Worm (Caenorhabditis elegans) whole organism, L3 larva: Measurements from ENCODE around the gene scl-23.
A peak's percentile ranks its signal among the peaks of the same experiment; 100 is the strongest.

ENCODE experiments used
- R02D3.7 ChIP-seq: fragments of 150-350 bp; optimal IDR thresholded peaks from 2 replicates; lab custom pipeline; 2014; ENCODE audit warnings: missing biosample characterization, missing genetic modification characterization
- ZK546.5 ChIP-seq: sonication (generic microtip); optimal IDR thresholded peaks from 2 replicates; lab custom pipeline; 2017; ENCODE audit warnings: missing biosample characterization, missing genetic modification characterization
- aly-2 ChIP-seq: fragments of 150-350 bp; optimal IDR thresholded peaks from 2 replicates; lab custom pipeline; 2014; ENCODE audit warnings: missing biosample characterization, missing genetic modification characterization
- ama-1 ChIP-seq: fragments of 150-350 bp; optimal IDR thresholded peaks from 2 replicates; lab custom pipeline; 2018
- ceh-16 ChIP-seq: sonication (generic microtip); optimal IDR thresholded peaks from 2 replicates; lab custom pipeline; 2017; ENCODE audit warnings: missing biosample characterization, missing genetic modification characterization
- ceh-28 ChIP-seq: fragments of 150-350 bp; optimal IDR thresholded peaks from 2 replicates; lab custom pipeline; 2014; ENCODE audit warnings: missing biosample characterization, missing genetic modification reagents, missing genetic modification characterization
- ceh-82 ChIP-seq: fragments of 150-350 bp; optimal IDR thresholded peaks from 2 replicates; lab custom pipeline; 2014; ENCODE audit warnings: missing biosample characterization, missing genetic modification characterization
- ceh-9 ChIP-seq: sonication (generic microtip); optimal IDR thresholded peaks from 2 replicates; lab custom pipeline; 2018; ENCODE audit warnings: missing biosample characterization, missing genetic modification characterization
- daf-12 ChIP-seq: fragments of 150-350 bp; optimal IDR thresholded peaks from 2 replicates; lab custom pipeline; 2014; ENCODE audit warnings: missing biosample characterization, missing genetic modification reagents, missing genetic modification characterization
- egl-27 ChIP-seq: sonication (generic microtip); optimal IDR thresholded peaks from 4 replicates; lab custom pipeline; 2017; ENCODE audit warnings: missing biosample characterization, missing genetic modification reagents, missing genetic modification characterization
- egl-5 ChIP-seq: fragments of 150-350 bp; optimal IDR thresholded peaks from 2 replicates; lab custom pipeline; 2017; ENCODE audit warnings: missing biosample characterization, missing genetic modification reagents, missing genetic modification characterization, inconsistent platforms
- elt-2 ChIP-seq: sonication (generic microtip); optimal IDR thresholded peaks from 2 replicates; lab custom pipeline; 2016; ENCODE audit warnings: missing genetic modification reagents, mild to moderate bottlenecking, missing genetic modification characterization, missing compliant biosample characterization
- eor-1 ChIP-seq, 2 experiments: fragments of 150-350 bp; optimal IDR thresholded peaks; 2 replicates each; lab custom pipeline; 2014 to 2018; ENCODE audit warnings: missing biosample characterization in 2 of 2, missing genetic modification characterization in 2 of 2
- fkh-10 ChIP-seq: sonication (generic microtip); optimal IDR thresholded peaks from 2 replicates; lab custom pipeline; 2017; ENCODE audit warnings: missing biosample characterization, missing genetic modification reagents, missing genetic modification characterization
- fkh-2 ChIP-seq: fragments of 150-350 bp; optimal IDR thresholded peaks from 2 replicates; lab custom pipeline; 2014; ENCODE audit warnings: missing biosample characterization, missing genetic modification reagents, missing genetic modification characterization
- fos-1 ChIP-seq: fragments of 150-350 bp; optimal IDR thresholded peaks from 2 replicates; lab custom pipeline; 2014; ENCODE audit warnings: missing biosample characterization, missing genetic modification characterization
- hmg-11 ChIP-seq: sonication (generic microtip); optimal IDR thresholded peaks from 2 replicates; lab custom pipeline; 2016; ENCODE audit warnings: missing genetic modification characterization, missing compliant biosample characterization
- jun-1 ChIP-seq: fragments of 150-350 bp; optimal IDR thresholded peaks from 2 replicates; lab custom pipeline; 2014; ENCODE audit warnings: missing biosample characterization, missing genetic modification reagents, missing genetic modification characterization
- lin-39 ChIP-seq: fragments of 150-350 bp; optimal IDR thresholded peaks from 2 replicates; lab custom pipeline; 2018; ENCODE audit warnings: missing biosample characterization, missing genetic modification reagents, missing genetic modification characterization
- mdl-1 ChIP-seq: fragments of 150-350 bp; optimal IDR thresholded peaks from 2 replicates; lab custom pipeline; 2014; ENCODE audit warnings: missing biosample characterization, missing genetic modification characterization
- mml-1 ChIP-seq: fragments of 150-350 bp; sonication (generic microtip); optimal IDR thresholded peaks from 3 replicates; lab custom pipeline; 2014; ENCODE audit warnings: missing biosample characterization, missing genetic modification characterization
- nfya-1 ChIP-seq: sonication (generic microtip); optimal IDR thresholded peaks from 2 replicates; lab custom pipeline; 2017; ENCODE audit warnings: missing genetic modification characterization, mild to moderate bottlenecking, missing compliant biosample characterization, antibody characterized with exemption, moderate library complexity; ENCODE audit not compliant: insufficient read depth
- nhr-11 ChIP-seq: fragments of 150-350 bp; optimal IDR thresholded peaks from 2 replicates; lab custom pipeline; 2014; ENCODE audit warnings: missing biosample characterization, missing genetic modification characterization
- nhr-12 ChIP-seq: fragments of 150-350 bp; optimal IDR thresholded peaks from 2 replicates; lab custom pipeline; 2014; ENCODE audit warnings: missing biosample characterization, missing genetic modification characterization
- nhr-23 ChIP-seq: fragments of 150-350 bp; optimal IDR thresholded peaks from 2 replicates; lab custom pipeline; 2014; ENCODE audit warnings: missing biosample characterization, missing genetic modification reagents, missing genetic modification characterization
- nhr-28 ChIP-seq: fragments of 150-350 bp; optimal IDR thresholded peaks from 2 replicates; lab custom pipeline; 2014; ENCODE audit warnings: missing biosample characterization, missing genetic modification characterization
- nhr-43 ChIP-seq: sonication (generic microtip); optimal IDR thresholded peaks from 2 replicates; lab custom pipeline; 2016; ENCODE audit warnings: mild to moderate bottlenecking, missing genetic modification characterization, missing compliant biosample characterization; ENCODE audit not compliant: poor library complexity, severe bottlenecking
- nhr-67 ChIP-seq: fragments of 150-350 bp; optimal IDR thresholded peaks from 2 replicates; lab custom pipeline; 2014; ENCODE audit warnings: missing biosample characterization, missing genetic modification characterization
- nhr-76 ChIP-seq: fragments of 150-350 bp; sonication (generic microtip); optimal IDR thresholded peaks from 5 replicates; lab custom pipeline; 2014; ENCODE audit warnings: missing biosample characterization, missing genetic modification characterization
- nhr-77 ChIP-seq: fragments of 150-350 bp; optimal IDR thresholded peaks from 2 replicates; lab custom pipeline; 2014; ENCODE audit warnings: missing biosample characterization, missing genetic modification characterization
- pha-4 ChIP-seq: fragments of 150-350 bp; optimal IDR thresholded peaks from 2 replicates; lab custom pipeline; 2014; ENCODE audit warnings: missing biosample characterization, missing genetic modification reagents, missing genetic modification characterization
- pqm-1 ChIP-seq: fragments of 150-350 bp; optimal IDR thresholded peaks from 2 replicates; lab custom pipeline; 2017; ENCODE audit warnings: missing biosample characterization, missing genetic modification characterization, inconsistent platforms
- sea-2 ChIP-seq: fragments of 150-350 bp; sonication (generic microtip); optimal IDR thresholded peaks from 4 replicates; lab custom pipeline; 2014; ENCODE audit warnings: missing biosample characterization, missing genetic modification reagents, missing genetic modification characterization
- snpc-4 ChIP-seq: fragments of 150-350 bp; optimal IDR thresholded peaks from 2 replicates; lab custom pipeline; 2014; ENCODE audit warnings: missing biosample characterization, missing genetic modification characterization
- tbx-2 ChIP-seq: sonication (generic microtip); optimal IDR thresholded peaks from 2 replicates; lab custom pipeline; 2016; ENCODE audit warnings: mild to moderate bottlenecking, missing genetic modification characterization, missing compliant biosample characterization
- unc-62 ChIP-seq: fragments of 150-350 bp; sonication (generic microtip); optimal IDR thresholded peaks from 4 replicates; lab custom pipeline; 2014; ENCODE audit warnings: missing biosample characterization, missing genetic modification reagents, missing genetic modification characterization
- zag-1 ChIP-seq: fragments of 150-350 bp; optimal IDR thresholded peaks from 2 replicates; lab custom pipeline; 2014; ENCODE audit warnings: missing biosample characterization, missing genetic modification characterization
- ztf-11 ChIP-seq: fragments of 150-350 bp; optimal IDR thresholded peaks from 2 replicates; lab custom pipeline; 2014; ENCODE audit warnings: missing biosample characterization, missing genetic modification characterization
- ztf-4 ChIP-seq: fragments of 150-350 bp; optimal IDR thresholded peaks from 2 replicates; lab custom pipeline; 2014; ENCODE audit warnings: missing biosample characterization, missing genetic modification characterization

Gene scl-23

ce11 chrIV:91680-92079 is 1.8 kb upstream of the scl-23 start, which contains the start of gene tpa-1:
Gene tpa-1 (plus strand): TSS chrIV:91980.
- TF ChIP-seq ZK546.5 (tag; lab: Kevin White, UChicago) (no peak), unc-62 (no peak), zag-1 (tag; lab: Kevin White, UChicago) (no peak), nhr-76 (tag; lab: Kevin White, UChicago) (no peak), hmg-11 (no peak), fkh-10 (GFP tag; lab: Kevin White, UChicago) (no peak), fkh-2 (tag; lab: Kevin White, UChicago) (no peak), mml-1 (tag; lab: Kevin White, UChicago) (no peak), nhr-11 (tag; lab: Kevin White, UChicago) (no peak), ztf-4 (no peak), nhr-23 (tag; lab: Kevin White, UChicago) (no peak), ceh-16 (no peak), eor-1 (tag; optimal IDR thresholded peaks at IDR 0.05; lab: Kevin White, UChicago) (no peak), tbx-2 (tag; lab: Kevin White, UChicago) (no peak), elt-2 (no peak), nhr-12 (tag; lab: Kevin White, UChicago) (no peak)

- TF ChIP-seq nhr-67 (tag; lab: Kevin White, UChicago) (no peak), nhr-23 (tag; lab: Kevin White, UChicago) (no peak), ceh-82 (tag; lab: Kevin White, UChicago) (no peak), jun-1 (no peak), lin-39 (tag; lab: Kevin White, UChicago) (no peak), sea-2 (GFP tag; lab: Kevin White, UChicago) (no peak), eor-1 (tag; optimal IDR thresholded peaks at IDR 0.05; lab: Kevin White, UChicago) (no peak), elt-2 (no peak), mml-1 (tag; lab: Kevin White, UChicago) (no peak), nhr-28 (tag; lab: Kevin White, UChicago) (no peak), daf-12 (tag; lab: Kevin White, UChicago) (no peak), nhr-43 (no peak), R02D3.7 (no peak), ceh-28 (tag; lab: Kevin White, UChicago) (no peak), pqm-1 (no peak), ztf-4 (no peak)
- TF ChIP-seq, all 47 proteins: peak for 0
Observed at ce11 chrIV:86744-87143, 3.1 kb downstream of the scl-23 start.

- TF ChIP-seq lin-39 (tag; lab: Kevin White, UChicago) (peak; percentile 20), fos-1 (tag; lab: Kevin White, UChicago) (no peak)
Observed at ce11 chrIV:82309-82708, 7.6 kb downstream of the scl-23 start.

DNA sequence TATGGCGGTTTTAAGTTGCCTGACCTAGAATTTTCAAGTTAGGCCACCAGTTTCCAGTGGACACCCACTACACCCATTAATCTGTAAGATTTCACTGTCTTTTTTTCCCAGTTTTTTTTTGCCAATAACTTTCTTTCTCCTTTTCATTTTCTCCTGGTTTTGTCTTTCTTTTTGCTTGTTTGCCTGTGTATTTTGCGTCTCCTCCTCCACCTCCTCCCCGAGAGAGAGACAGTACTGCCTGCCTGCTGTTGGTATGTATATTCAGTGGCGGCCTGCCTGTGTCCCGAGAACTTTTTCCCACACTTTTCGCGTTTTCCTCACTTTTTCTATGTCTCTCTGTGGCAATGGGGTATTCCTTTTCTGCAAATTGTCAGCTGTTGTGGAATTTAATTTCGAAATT is 8.5 kb downstream of the scl-23 start:
- peak; percentile 44 for TF ChIP-seq hmg-11
- peak; percentile 53 for TF ChIP-seq pha-4 (tag; lab: Kevin White, UChicago)
- no peak for TF ChIP-seq egl-5 (tag; lab: Kevin White, UChicago)
- TF ChIP-seq ceh-9, result no peak
- TF ChIP-seq aly-2, result no peak
- no peak for TF ChIP-seq ztf-11 (tag; lab: Kevin White, UChicago)
- TF ChIP-seq zag-1 (tag; lab: Kevin White, UChicago), result no peak
- no peak for TF ChIP-seq mdl-1 (tag; lab: Kevin White, UChicago)
- TF ChIP-seq nhr-67 (tag; lab: Kevin White, UChicago), result no peak
- no peak for TF ChIP-seq tbx-2 (tag; lab: Kevin White, UChicago)
- no peak for TF ChIP-seq nhr-77 (tag; lab: Kevin White, UChicago)

- TF ChIP-seq nhr-11 (tag; lab: Kevin White, UChicago) (no peak), unc-62 (no peak), jun-1 (no peak), elt-2 (no peak), egl-27 (tag; lab: Kevin White, UChicago) (no peak), nfya-1 (tag; lab: Kevin White, UChicago) (no peak), egl-5 (tag; lab: Kevin White, UChicago) (no peak), zag-1 (tag; lab: Kevin White, UChicago) (no peak), ZK546.5 (tag; lab: Kevin White, UChicago) (no peak), fkh-10 (GFP tag; lab: Kevin White, UChicago) (no peak), ceh-9 (no peak), snpc-4 (tag; lab: Kevin White, UChicago) (no peak), ama-1 (lab: Kevin White, UChicago) (no peak), nhr-23 (tag; lab: Kevin White, UChicago) (no peak), ceh-28 (tag; lab: Kevin White, UChicago) (no peak), mdl-1 (tag; lab: Kevin White, UChicago) (no peak), daf-12 (tag; lab: Kevin White, UChicago) (no peak)
Observed at ce11 chrIV:80943-81342, 8.9 kb downstream of the scl-23 start.
